Worm (Caenorhabditis elegans): Measurements from ENCODE around the gene F34D10.3.

ce11 chrIII:3764043-3764442 lies 30.0 kb downstream of the F34D10.3 start:
- TF ChIP-seq W03F9.2 (tag; optimal IDR thresholded peaks at IDR 0.05) (no peak), him-1 (tag; optimal IDR thresholded peaks at IDR 0.05) (no peak), dao-5 (tag; optimal IDR thresholded peaks at IDR 0.05) (no peak)

Measured in whole organism, L4/young adult.